Worm (Caenorhabditis elegans) whole organism, late embryonic: ENCODE data around the gene gst-4.

Experiments used
- Y22D7AL.16 ChIP-seq: sonication (generic microtip); optimal IDR thresholded peaks from 2 replicates; lab custom pipeline; 2016; ENCODE audit warnings: missing genetic modification characterization, missing compliant biosample characterization
- ceh-34 ChIP-seq: sonication (generic microtip); optimal IDR thresholded peaks from 2 replicates; lab custom pipeline; 2016; ENCODE audit warnings: mild to moderate bottlenecking, missing genetic modification characterization, missing compliant biosample characterization
- dve-1 ChIP-seq: sonication (generic microtip); optimal IDR thresholded peaks from 2 replicates; lab custom pipeline; 2017; ENCODE audit warnings: antibody characterized with exemption, mild to moderate bottlenecking, missing genetic modification characterization, missing compliant biosample characterization
- fkh-10 ChIP-seq: fragments of 150-350 bp; optimal IDR thresholded peaks from 2 replicates; lab custom pipeline; 2014; ENCODE audit warnings: missing biosample characterization, missing genetic modification reagents, missing genetic modification characterization
- gmeb-2 ChIP-seq: sonication (generic microtip); optimal IDR thresholded peaks from 2 replicates; lab custom pipeline; 2016; ENCODE audit warnings: missing genetic modification characterization, inconsistent platforms, missing compliant biosample characterization
- pha-4 ChIP-seq: fragments of 150-350 bp; optimal IDR thresholded peaks from 2 replicates; lab custom pipeline; 2018; ENCODE audit warnings: missing biosample characterization, missing genetic modification reagents, missing genetic modification characterization
- pqm-1 ChIP-seq: sonication (generic microtip); optimal IDR thresholded peaks from 2 replicates; lab custom pipeline; 2016; ENCODE audit warnings: missing genetic modification characterization, missing compliant biosample characterization
- pros-1 ChIP-seq: fragments of 150-350 bp; optimal IDR thresholded peaks from 2 replicates; lab custom pipeline; 2014; ENCODE audit warnings: missing biosample characterization, missing genetic modification reagents, missing genetic modification characterization
- ref-2 ChIP-seq: sonication (generic microtip); optimal IDR thresholded peaks from 2 replicates; lab custom pipeline; 2016; ENCODE audit warnings: missing genetic modification characterization, missing compliant biosample characterization
- sox-2 ChIP-seq: fragments of 200-800 bp; sonication (Bioruptor generic); IDR thresholded peaks from 2 replicates; pipeline ENCODE4 v1.3.6; 2022; ENCODE audit warnings: missing genetic modification reagents, missing genetic modification characterization, missing compliant biosample characterization
- tbx-2 ChIP-seq: sonication (generic microtip); optimal IDR thresholded peaks from 2 replicates; lab custom pipeline; 2016; ENCODE audit warnings: missing genetic modification characterization, missing compliant biosample characterization
- unc-42 ChIP-seq: sonication (generic microtip); optimal IDR thresholded peaks from 2 replicates; lab custom pipeline; 2016; ENCODE audit warnings: missing genotype, missing genetic modification characterization, missing compliant biosample characterization
- unc-55 ChIP-seq: sonication (generic microtip); optimal IDR thresholded peaks from 2 replicates; lab custom pipeline; 2017; ENCODE audit warnings: missing biosample characterization, missing genetic modification reagents, missing genetic modification characterization

ce11 chrIV:10146885-10147284, 4.9 kb downstream of the gst-4 start, which contains the start of gene T14G10.8:
- TF ChIP-seq ref-2 (tag; lab: Kevin White, UChicago) (no peak), pha-4 (tag; lab: Kevin White, UChicago) (no peak), unc-55 (no peak), Y22D7AL.16 (tag; lab: Kevin White, UChicago) (no peak), tbx-2 (tag; lab: Kevin White, UChicago) (no peak), ceh-34 (tag; lab: Kevin White, UChicago) (no peak), fkh-10 (GFP tag; lab: Kevin White, UChicago) (no peak), pqm-1 (tag; lab: Kevin White, UChicago) (no peak), unc-42 (tag; lab: Kevin White, UChicago) (no peak), pros-1 (tag; lab: Kevin White, UChicago) (no peak), gmeb-2 (no peak), dve-1 (tag; lab: Kevin White, UChicago) (no peak), sox-2 (GFP tag; lab: Robert Waterston, UW) (no peak)
